Fruit fly (Drosophila melanogaster) whole organism, wandering third instar larva: ENCODE results near the gene CG43797.

Experiments
- Abd-B ChIP-seq: fragments of >200 bp; optimal IDR thresholded peaks from 2 replicates; lab custom pipeline; 2017; ENCODE audit warnings: missing biosample characterization, missing genetic modification characterization
- CG32264 ChIP-seq: fragments of 200-800 bp; sonication (Bioruptor generic); optimal IDR thresholded peaks from 2 replicates; lab custom pipeline; 2016; ENCODE audit warnings: missing biosample characterization, missing genetic modification characterization
- CG9705 ChIP-seq: fragments of 200-800 bp; sonication (Bioruptor generic); optimal IDR thresholded peaks from 2 replicates; lab custom pipeline; 2018; ENCODE audit warnings: missing biosample characterization, mild to moderate bottlenecking, missing genetic modification characterization
- CrebA ChIP-seq: fragments of 200-800 bp; sonication (Bioruptor generic); optimal IDR thresholded peaks from 2 replicates; lab custom pipeline; 2016; ENCODE audit warnings: missing biosample characterization, mild to moderate bottlenecking, missing genetic modification characterization, borderline replicate concordance
- Dif ChIP-seq: fragments of 200-275, 200-300 bp; sonication (Bioruptor generic); optimal IDR thresholded peaks from 2 replicates; lab custom pipeline; 2018; ENCODE audit warnings: missing biosample characterization, missing genetic modification characterization; ENCODE audit not compliant: partially characterized antibody
- Hnf4 ChIP-seq: fragments of 200-800 bp; sonication (Bioruptor generic); optimal IDR thresholded peaks from 2 replicates; lab custom pipeline; 2016; ENCODE audit warnings: missing biosample characterization, mild to moderate bottlenecking, missing genetic modification characterization
- Hr78 ChIP-seq: fragments of >200 bp; optimal IDR thresholded peaks from 2 replicates; lab custom pipeline; 2017; ENCODE audit warnings: missing biosample characterization, missing genetic modification characterization
- Hr83 ChIP-seq: fragments of 200-300 bp; sonication (Bioruptor generic); optimal IDR thresholded peaks from 2 replicates; lab custom pipeline; 2016; ENCODE audit warnings: missing biosample characterization, mild to moderate bottlenecking, missing genetic modification characterization, moderate library complexity; ENCODE audit not compliant: poor library complexity, severe bottlenecking
- Mio ChIP-seq: sonication (Bioruptor generic); optimal IDR thresholded peaks from 2 replicates; lab custom pipeline; 2016; ENCODE audit warnings: missing biosample characterization, missing genetic modification characterization
- Myc ChIP-seq: fragments of >200 bp; optimal IDR thresholded peaks from 2 replicates; lab custom pipeline; 2017
- N ChIP-seq: fragments of >200 bp; optimal IDR thresholded peaks from 2 replicates; lab custom pipeline; 2018; ENCODE audit warnings: missing biosample characterization, missing external identifiers, missing genetic modification characterization
- Rel ChIP-seq, 2 experiments: fragments of 200-800 bp; sonication (Bioruptor generic) in 1 of 2; optimal IDR thresholded peaks; 2 replicates in 1 of 2; 3 replicates in 1 of 2; lab custom pipeline; 2016 to 2019; ENCODE audit warnings: mild to moderate bottlenecking in 2 of 2, missing biosample characterization in 2 of 2, missing genetic modification characterization in 2 of 2, moderate library complexity in 1 of 2
- Sp1 ChIP-seq: fragments of 200-800 bp; sonication (Bioruptor generic); optimal IDR thresholded peaks from 3 replicates; lab custom pipeline; 2019; ENCODE audit warnings: missing biosample characterization, mild to moderate bottlenecking, missing genetic modification characterization, moderate library complexity
- Vsx2 ChIP-seq: fragments of 200-300, 225-300 bp; sonication (Bioruptor generic); optimal IDR thresholded peaks from 2 replicates; lab custom pipeline; 2018; ENCODE audit warnings: missing biosample characterization, missing genetic modification characterization; ENCODE audit not compliant: partially characterized antibody
- br ChIP-seq: fragments of 200-800 bp; sonication (Bioruptor generic); optimal IDR thresholded peaks from 2 replicates; lab custom pipeline; 2016; ENCODE audit warnings: missing biosample characterization, missing genetic modification characterization
- brk ChIP-seq: fragments of 200-800 bp; sonication (Bioruptor generic); optimal IDR thresholded peaks from 2 replicates; lab custom pipeline; 2016; ENCODE audit warnings: missing biosample characterization, mild to moderate bottlenecking, missing genetic modification characterization
- dl ChIP-seq, 2 experiments: fragments of 175-275, 200-275 bp in 1 of 2; fragments of 200-275 bp in 1 of 2; sonication (Bioruptor generic); optimal IDR thresholded peaks; lab custom pipeline; 2018; ENCODE audit warnings: mild to moderate bottlenecking in 2 of 2, missing biosample characterization in 2 of 2, missing genetic modification characterization in 2 of 2, moderate library complexity in 2 of 2; ENCODE audit not compliant: partially characterized antibody in 2 of 2, insufficient read depth in 1 of 2
- dmrt93B ChIP-seq: fragments of 200-800 bp; sonication (Bioruptor generic); optimal IDR thresholded peaks from 2 replicates; lab custom pipeline; 2018; ENCODE audit warnings: missing biosample characterization, mild to moderate bottlenecking, missing genetic modification characterization
- dsf ChIP-seq: sonication (Bioruptor generic); optimal IDR thresholded peaks from 2 replicates; lab custom pipeline; 2016; ENCODE audit warnings: missing biosample characterization, missing genetic modification characterization, borderline replicate concordance
- ey ChIP-seq: fragments of 200-800 bp; sonication (Bioruptor generic); optimal IDR thresholded peaks from 2 replicates; lab custom pipeline; 2016; ENCODE audit warnings: missing biosample characterization, missing genetic modification characterization
- fru ChIP-seq: fragments of 200-800 bp; sonication (Bioruptor generic); optimal IDR thresholded peaks from 3 replicates; lab custom pipeline; 2016; ENCODE audit warnings: missing biosample characterization, mild to moderate bottlenecking, missing genetic modification characterization
- jim ChIP-seq: fragments of 175-275, 200-325 bp; sonication (Bioruptor generic); optimal IDR thresholded peaks from 2 replicates; lab custom pipeline; 2016; ENCODE audit warnings: missing biosample characterization, mild to moderate bottlenecking, missing genetic modification characterization
- lola ChIP-seq: fragments of >200 bp; optimal IDR thresholded peaks from 2 replicates; lab custom pipeline; 2017; ENCODE audit warnings: missing biosample characterization, missing genetic modification characterization
- pan ChIP-seq: fragments of >200 bp; optimal IDR thresholded peaks from 2 replicates; lab custom pipeline; 2017
- psq ChIP-seq: fragments of 200-800 bp; sonication (Bioruptor generic); optimal IDR thresholded peaks from 3 replicates; lab custom pipeline; 2017; ENCODE audit warnings: missing biosample characterization, mild to moderate bottlenecking, missing genetic modification characterization, moderate library complexity
- rgr ChIP-seq: fragments of 200-800 bp; sonication (Bioruptor generic); optimal IDR thresholded peaks from 3 replicates; lab custom pipeline; 2016; ENCODE audit warnings: missing biosample characterization, mild to moderate bottlenecking, missing genetic modification characterization
- sage ChIP-seq: fragments of 200-800 bp; sonication (Bioruptor generic); optimal IDR thresholded peaks from 2 replicates; lab custom pipeline; 2016; ENCODE audit warnings: missing biosample characterization, mild to moderate bottlenecking, missing genetic modification characterization
- woc ChIP-seq: sonication (Bioruptor generic); optimal IDR thresholded peaks from 2 replicates; lab custom pipeline; 2016; ENCODE audit warnings: missing biosample characterization, mild to moderate bottlenecking, missing genetic modification characterization

CG43797 gene

DNA sequence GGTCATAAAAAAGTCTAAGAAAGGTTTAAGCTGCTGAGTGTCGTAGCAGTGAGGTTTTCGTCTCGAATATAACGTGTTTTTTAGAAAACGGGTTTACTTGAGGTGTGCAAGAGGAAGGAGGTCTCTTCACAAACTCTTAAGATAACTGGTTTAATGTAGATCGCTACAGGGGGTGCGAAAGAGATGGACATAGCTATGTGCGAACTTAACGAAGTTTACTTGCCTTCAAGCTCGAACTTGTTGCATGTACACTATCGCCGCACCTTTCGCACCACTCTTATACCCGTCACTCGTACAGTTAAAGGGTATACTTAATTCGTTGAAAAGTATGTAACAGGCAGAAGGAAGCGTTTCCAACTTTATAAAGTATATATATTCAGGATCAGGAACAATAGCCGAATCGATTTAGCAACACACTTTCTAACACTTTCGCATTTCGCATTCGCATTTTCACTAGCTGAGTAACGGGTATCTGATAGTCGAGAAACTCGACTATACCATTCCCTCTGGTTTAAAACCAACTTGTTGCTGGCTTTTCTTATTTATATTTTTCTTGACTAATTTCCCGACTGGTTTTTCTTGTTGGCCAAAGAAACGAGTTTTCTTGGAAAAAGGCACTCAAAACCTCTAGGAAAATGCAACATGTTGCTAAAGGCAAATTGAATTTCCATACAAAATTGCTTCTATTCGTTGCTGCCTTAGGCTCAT is 30.6 kb downstream of the CG43797 start (continued):
- TF ChIP-seq Mio (GFP tag; lab: Kevin White, UChicago), result no peak
- peak; percentile 36 to 44 for TF ChIP-seq dl (GFP tag; optimal IDR thresholded peaks at IDR 0.05; lab: Kevin White, UChicago; ENCODE audit: insufficient read depth in 1 of 2, partially characterized antibody in 2 of 2)

DNA sequence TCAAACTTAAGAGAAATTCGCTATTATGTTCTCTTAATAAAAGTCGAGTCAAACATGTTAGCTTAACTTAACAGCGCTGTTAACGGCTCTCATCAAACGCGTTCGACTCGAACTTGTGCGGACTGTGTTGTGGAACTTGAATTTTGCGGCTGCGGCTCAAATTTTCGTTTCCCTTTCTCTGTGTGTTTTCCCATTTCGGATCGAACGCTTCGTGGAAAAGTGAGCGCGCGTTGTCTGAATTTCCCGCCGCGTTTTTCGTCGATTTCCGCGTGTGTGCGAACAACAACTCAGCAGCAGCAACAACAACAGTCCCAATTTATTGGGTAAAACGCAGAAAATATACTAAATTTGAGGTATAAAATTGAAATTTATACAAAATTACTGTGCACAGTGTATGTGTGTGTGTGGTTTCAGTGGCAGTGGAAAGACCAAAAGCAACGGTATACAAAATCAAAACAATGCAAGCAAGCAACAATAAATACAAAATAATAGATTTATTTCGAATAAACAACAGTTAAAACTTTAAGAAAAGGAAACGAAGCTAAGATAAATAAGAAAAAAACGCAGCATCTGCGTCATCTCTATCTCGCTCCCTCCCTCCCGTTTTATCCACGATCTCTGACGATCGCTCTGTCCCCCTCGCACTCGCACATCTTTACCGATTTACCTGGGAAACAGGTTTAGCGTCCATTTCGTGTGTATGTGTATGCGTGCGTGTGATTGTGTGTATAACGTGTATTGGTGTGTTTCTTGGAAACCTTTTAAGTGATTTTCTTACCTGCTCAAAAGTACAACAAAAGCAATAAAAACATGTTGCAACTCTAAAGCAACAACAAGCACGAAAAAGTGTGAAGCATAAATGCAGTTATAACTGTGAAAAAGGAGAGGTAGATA is 31.6 kb downstream of the CG43797 start, which contains the start of gene ed:
Gene ed (plus strand): TSS at position 175 of the 894 bp plus-strand sequence.
- TF ChIP-seq psq (GFP tag; lab: Kevin White, UChicago), result peak; percentile 77
- TF ChIP-seq Vsx2, result peak; percentile 84
- TF ChIP-seq Sp1, result peak; percentile 5
- peak; percentile 9 for TF ChIP-seq CrebA (GFP tag; lab: Kevin White, UChicago)
- no peak for TF ChIP-seq jim (GFP tag; lab: Kevin White, UChicago)
- TF ChIP-seq Dif (GFP tag; lab: Kevin White, UChicago), result peak; percentile 80
- no peak for TF ChIP-seq Myc (lab: Kevin White, UChicago)
- TF ChIP-seq N (GFP tag; lab: Kevin White, UChicago), result peak; percentile 2

DNA sequence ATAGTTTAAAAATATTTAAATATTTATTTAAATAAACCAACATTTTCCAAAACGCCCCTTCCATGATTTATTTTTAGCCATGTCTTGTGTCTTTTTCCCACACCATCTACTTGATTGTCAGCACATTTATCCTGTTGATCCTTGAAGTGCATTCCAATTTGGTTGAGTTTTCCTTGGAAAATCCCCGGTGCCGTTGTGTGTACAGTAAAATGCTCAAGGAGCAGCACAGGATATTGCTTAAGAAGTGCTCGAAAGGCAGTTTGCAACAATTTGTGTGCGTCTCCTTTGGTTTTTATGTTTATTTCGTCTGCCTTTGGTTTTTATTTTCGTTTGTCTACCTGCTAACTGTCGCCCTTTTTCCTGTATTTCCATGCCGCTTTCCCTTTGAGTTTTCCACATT is 34.5 kb downstream of the CG43797 start:
- TF ChIP-seq lola (GFP tag; lab: Kevin White, UChicago) (no peak), brk (no peak)
- TF ChIP-seq, all 38 proteins: peak for 0

DNA sequence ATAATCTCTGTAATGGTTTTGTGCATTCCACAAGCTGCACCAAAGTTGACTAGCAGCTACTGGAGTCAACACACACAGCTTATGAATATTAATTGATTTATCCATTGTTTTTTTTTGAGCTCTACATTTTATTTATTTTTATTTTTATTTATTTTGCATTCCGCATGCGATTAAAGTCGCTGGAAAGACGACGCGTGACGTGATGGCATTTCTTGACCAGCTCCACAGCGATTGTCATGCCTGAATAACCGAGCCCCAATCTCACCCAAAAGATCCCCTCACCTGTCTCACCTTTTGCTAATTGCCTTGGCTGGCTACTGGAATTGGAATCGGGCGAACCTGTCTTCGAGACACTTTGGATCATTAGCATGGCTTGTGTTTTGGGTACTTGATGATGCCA is 36.5 kb downstream of the CG43797 start:
- TF ChIP-seq br (GFP tag; lab: Kevin White, UChicago) (no peak), Abd-B (GFP tag; lab: Kevin White, UChicago) (no peak), psq (GFP tag; lab: Kevin White, UChicago) (no peak), CG9705 (GFP tag; lab: Kevin White, UChicago) (no peak), dsf (GFP tag; lab: Kevin White, UChicago) (no peak)

DNA sequence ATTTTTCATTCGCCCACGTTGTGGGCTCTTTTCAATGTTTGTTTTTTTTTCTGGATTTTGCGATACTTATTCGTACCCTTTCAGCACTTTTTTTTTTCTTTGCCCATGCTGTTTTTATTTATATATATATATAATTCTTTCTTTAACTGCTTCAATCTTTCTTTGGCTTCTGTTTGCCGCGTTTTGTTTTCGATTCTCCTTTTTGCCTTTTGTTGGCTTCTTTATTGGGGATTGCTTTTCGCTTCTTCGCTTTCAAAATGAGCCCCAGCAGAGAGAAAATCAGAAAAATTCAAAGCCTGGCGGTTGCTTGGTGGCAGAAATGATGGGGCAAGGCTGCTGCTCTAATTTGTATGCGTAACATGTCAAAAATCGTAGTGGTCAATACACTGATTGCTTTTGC is 37.2 kb downstream of the CG43797 start:
- TF ChIP-seq sage, result peak; percentile 33
- no peak for TF ChIP-seq fru (GFP tag; lab: Kevin White, UChicago)
- TF ChIP-seq br (GFP tag; lab: Kevin White, UChicago), result no peak
- TF ChIP-seq CG32264 (GFP tag; lab: Kevin White, UChicago), result no peak
- TF ChIP-seq Vsx2, result no peak
- no peak for TF ChIP-seq Hnf4 (GFP tag; lab: Kevin White, UChicago)
- no peak for TF ChIP-seq pan (lab: Kevin White, UChicago)
- TF ChIP-seq psq (GFP tag; lab: Kevin White, UChicago), result peak; percentile 91
- TF ChIP-seq Hr83, result no peak
- no peak for TF ChIP-seq dsf (GFP tag; lab: Kevin White, UChicago)
- TF ChIP-seq Hr78, result no peak
- TF ChIP-seq ey (GFP tag; lab: Kevin White, UChicago), result no peak
- no peak for TF ChIP-seq woc
- no peak for TF ChIP-seq rgr (GFP tag; lab: Kevin White, UChicago)
- no peak for TF ChIP-seq dmrt93B (GFP tag; lab: Kevin White, UChicago)
- no peak for TF ChIP-seq lola (GFP tag; lab: Kevin White, UChicago)
- no peak for TF ChIP-seq brk
- TF ChIP-seq Rel (GFP tag; optimal IDR thresholded peaks at IDR 0.05; lab: Kevin White, UChicago), result no peak
- no peak for TF ChIP-seq Rel (tag; optimal IDR thresholded peaks at IDR 0.05; lab: Kevin White, UChicago)
- TF ChIP-seq CrebA (GFP tag; lab: Kevin White, UChicago), result peak; percentile 25
- TF ChIP-seq, all 38 proteins: peak for 3
